Worm (Caenorhabditis elegans) whole organism, late embryonic: ENCODE data around the gene akt-2.

Experiments
- dmd-4 ChIP-seq: sonication (generic microtip); optimal IDR thresholded peaks from 2 replicates; lab custom pipeline; 2016; ENCODE audit warnings: borderline replicate concordance, missing genetic modification characterization, missing compliant biosample characterization
- fax-1 ChIP-seq: sonication (generic microtip); optimal IDR thresholded peaks from 2 replicates; lab custom pipeline; 2016; ENCODE audit warnings: missing genotype, missing genetic modification characterization, missing compliant biosample characterization
- pha-4 ChIP-seq: fragments of 150-350 bp; optimal IDR thresholded peaks from 2 replicates; lab custom pipeline; 2018; ENCODE audit warnings: missing biosample characterization, missing genetic modification reagents, missing genetic modification characterization
- pqm-1 ChIP-seq: sonication (generic microtip); optimal IDR thresholded peaks from 2 replicates; lab custom pipeline; 2016; ENCODE audit warnings: missing genetic modification characterization, missing compliant biosample characterization
- tbx-7 ChIP-seq: sonication (generic microtip); optimal IDR thresholded peaks from 2 replicates; lab custom pipeline; 2016; ENCODE audit warnings: missing genotype, missing genetic modification characterization, missing compliant biosample characterization
- unc-86 ChIP-seq: sonication (generic microtip); optimal IDR thresholded peaks from 2 replicates; lab custom pipeline; 2016; ENCODE audit warnings: missing genetic modification characterization, missing compliant biosample characterization

ce11 chrX:14175740-14176139 is 28.2 kb downstream of the akt-2 start, which contains the start of gene C37E2.2:
- TF ChIP-seq unc-86 (tag; lab: Kevin White, UChicago) (no peak), pqm-1 (no peak), dmd-4 (tag; lab: Kevin White, UChicago) (no peak), tbx-7 (no peak), pha-4 (tag; lab: Kevin White, UChicago) (no peak), fax-1 (tag; lab: Kevin White, UChicago) (no peak)
